Worm (Caenorhabditis elegans) whole organism, mixed stage, embryonic: ENCODE data around the gene srd-21.

Experiments
- bed-3 ChIP-seq: fragments of 200-800 bp; sonication (Bioruptor generic); optimal IDR thresholded peaks from 3 replicates; lab custom pipeline; 2018; ENCODE audit warnings: mild to moderate bottlenecking, missing genetic modification characterization, moderate library complexity, missing compliant biosample characterization
- elt-1 ChIP-seq: sonication (generic microtip); optimal IDR thresholded peaks from 2 replicates; lab custom pipeline; 2017; ENCODE audit warnings: missing genetic modification characterization, mild to moderate bottlenecking, missing compliant biosample characterization, antibody characterized with exemption, moderate library complexity, borderline replicate concordance; ENCODE audit not compliant: insufficient read depth
- lin-13 ChIP-seq: fragments of 150-350 bp; optimal IDR thresholded peaks from 2 replicates; lab custom pipeline; 2014; ENCODE audit warnings: missing biosample characterization, missing genetic modification characterization
- nhr-12 ChIP-seq: fragments of 150-350 bp; optimal IDR thresholded peaks from 2 replicates; lab custom pipeline; 2014; ENCODE audit warnings: missing biosample characterization, missing genetic modification characterization
- nhr-28 ChIP-seq: fragments of 150-350 bp; optimal IDR thresholded peaks from 2 replicates; lab custom pipeline; 2014; ENCODE audit warnings: missing biosample characterization, missing genetic modification characterization
- nhr-76 ChIP-seq: sonication (generic microtip); optimal IDR thresholded peaks from 2 replicates; lab custom pipeline; 2017; ENCODE audit warnings: missing biosample characterization, missing genetic modification characterization
- pha-4 ChIP-seq: fragments of 150-350 bp; optimal IDR thresholded peaks from 2 replicates; lab custom pipeline; 2018; ENCODE audit warnings: missing biosample characterization, missing genetic modification reagents, missing genetic modification characterization
- sptf-1 ChIP-seq: sonication (generic microtip); optimal IDR thresholded peaks from 2 replicates; lab custom pipeline; 2017; ENCODE audit warnings: mild to moderate bottlenecking, missing genetic modification characterization, moderate library complexity, missing compliant biosample characterization
- unc-39 ChIP-seq: fragments of 150-350 bp; optimal IDR thresholded peaks from 2 replicates; lab custom pipeline; 2014; ENCODE audit warnings: missing biosample characterization, missing genetic modification characterization
- zip-8 ChIP-seq: fragments of 150-350 bp; optimal IDR thresholded peaks from 2 replicates; lab custom pipeline; 2014; ENCODE audit warnings: missing biosample characterization, missing genetic modification characterization
- ztf-11 ChIP-seq: fragments of 150-350 bp; optimal IDR thresholded peaks from 2 replicates; lab custom pipeline; 2014; ENCODE audit warnings: missing biosample characterization, missing genetic modification characterization

ce11 chrV:16582973-16583372 lies 46.7 kb upstream of the srd-21 start, which contains the start of gene str-150:
- no peak for TF ChIP-seq nhr-12
- TF ChIP-seq lin-13: no peak
- no peak for TF ChIP-seq ztf-11 (tag; lab: Kevin White, UChicago)
- no peak for TF ChIP-seq nhr-28 (tag; lab: Kevin White, UChicago)
- no peak for TF ChIP-seq zip-8 (tag; lab: Kevin White, UChicago)
- TF ChIP-seq nhr-76 (tag; lab: Kevin White, UChicago): no peak
- no peak for TF ChIP-seq bed-3 (GFP tag; lab: Kevin White, UChicago)
- TF ChIP-seq elt-1 (tag; lab: Kevin White, UChicago): no peak
- no peak for TF ChIP-seq pha-4 (tag; lab: Kevin White, UChicago)
- no peak for TF ChIP-seq sptf-1 (tag; lab: Kevin White, UChicago)
- no peak for TF ChIP-seq unc-39 (tag; lab: Kevin White, UChicago)
